Fruit fly (Drosophila melanogaster): Measurements from ENCODE around the gene CG15747.

The CG15747 gene

DNA sequence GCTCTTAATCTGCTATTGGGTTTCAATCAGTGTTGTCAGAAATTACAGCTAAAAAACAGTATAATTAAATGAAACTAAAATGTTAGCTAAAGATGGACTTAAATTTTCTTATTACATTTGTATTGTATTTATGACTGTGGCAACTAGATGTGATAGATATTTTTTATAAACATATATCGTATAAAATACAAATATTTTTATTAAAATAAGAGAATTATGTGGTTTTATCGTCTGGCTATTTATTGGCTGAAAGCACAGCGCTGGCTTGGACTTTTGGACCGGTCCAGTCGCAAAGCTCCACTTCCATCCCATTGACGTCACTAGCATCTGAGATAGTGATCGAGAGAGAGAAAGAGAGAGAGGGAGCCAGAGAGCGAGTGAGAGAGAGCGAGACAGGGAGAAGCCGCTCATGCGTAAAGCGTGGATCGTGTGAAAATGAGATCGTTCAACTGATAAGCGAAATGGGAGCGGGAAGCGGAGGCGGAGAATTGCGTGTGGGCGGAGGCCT is 18.7 kb upstream of the CG15747 start:
- peak; percentile 72 for TF ChIP-seq noc (tag; optimal IDR thresholded peaks at IDR 0.05)

DNA sequence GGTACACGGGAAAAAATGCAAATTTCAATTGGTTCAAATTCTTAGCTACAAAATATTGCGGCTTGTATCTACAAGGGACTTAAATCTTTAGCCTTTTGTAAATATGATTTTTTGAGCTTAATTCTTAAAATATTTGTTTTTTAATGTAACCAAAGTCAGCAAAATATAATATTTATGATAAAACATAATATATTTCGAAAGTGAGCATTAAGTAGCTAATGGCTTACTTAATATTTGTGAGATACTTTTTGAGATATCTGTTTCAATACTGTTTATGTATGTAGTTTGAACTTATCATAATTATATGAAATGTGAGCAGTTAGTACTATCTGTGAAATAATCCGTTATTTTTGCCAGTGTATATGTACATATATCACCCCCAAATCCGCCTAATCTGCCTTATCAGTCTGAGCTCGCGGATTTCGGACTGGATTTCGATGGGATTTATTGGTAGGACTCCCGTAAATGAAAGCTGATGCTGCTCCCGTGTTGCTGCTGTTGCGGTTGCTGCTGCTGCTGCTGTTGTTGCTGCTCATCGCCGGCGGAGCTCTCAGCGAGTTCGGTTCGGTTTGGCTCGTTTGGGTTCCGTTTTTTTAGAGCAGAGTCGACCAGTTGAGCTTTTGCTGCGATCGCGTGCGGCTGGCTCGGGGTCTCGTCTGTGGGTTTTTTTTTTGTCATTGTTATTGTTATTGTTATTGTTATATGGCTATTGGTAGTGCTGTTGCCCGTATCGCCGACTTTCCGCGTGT is 17.2 kb upstream of the CG15747 start:
- peak; percentile 76 for TF ChIP-seq noc (tag; optimal IDR thresholded peaks at IDR 0.05)

DNA sequence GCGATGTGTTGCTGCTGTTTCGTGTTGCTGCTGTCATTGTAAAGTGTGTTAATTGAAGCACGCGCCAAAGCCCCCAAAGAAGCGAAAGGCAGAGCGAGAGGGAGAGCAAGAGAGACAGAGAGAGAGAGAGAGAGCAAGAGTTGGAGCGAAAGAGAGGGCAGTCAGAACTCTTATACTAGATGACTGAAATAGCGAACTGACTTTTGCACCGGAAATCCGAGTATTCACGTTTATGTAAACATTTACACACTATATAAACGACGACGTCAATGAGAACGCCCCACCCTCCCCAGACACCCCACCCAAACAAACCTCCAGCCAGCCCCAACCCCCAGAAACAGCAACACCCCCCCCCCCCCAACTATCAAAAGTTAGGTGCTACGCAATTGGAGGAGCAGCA is 15.7 kb upstream of the CG15747 start:
- no peak for TF ChIP-seq noc (tag; optimal IDR thresholded peaks at IDR 0.05)

DNA sequence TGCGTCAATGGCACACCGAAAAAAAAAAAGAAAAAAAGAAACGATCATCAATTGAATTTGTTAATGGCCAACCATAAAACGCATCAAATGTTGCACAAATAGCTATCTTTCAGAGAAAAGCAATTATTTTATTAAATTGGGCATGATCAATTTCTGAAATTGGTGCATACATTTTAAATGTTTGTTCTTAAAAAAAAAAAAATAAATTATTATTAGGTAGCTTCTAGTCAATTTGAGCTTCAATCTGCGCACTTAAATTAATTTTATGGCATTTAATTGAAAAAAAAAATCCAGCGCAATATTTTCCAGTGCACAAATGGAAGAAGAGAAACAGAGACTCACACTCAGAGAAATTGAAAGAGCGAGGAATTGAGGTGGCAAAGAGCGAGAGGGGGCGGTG is 15.0 kb upstream of the CG15747 start:
- TF ChIP-seq noc (tag; optimal IDR thresholded peaks at IDR 0.05) = peak; percentile 43

DNA sequence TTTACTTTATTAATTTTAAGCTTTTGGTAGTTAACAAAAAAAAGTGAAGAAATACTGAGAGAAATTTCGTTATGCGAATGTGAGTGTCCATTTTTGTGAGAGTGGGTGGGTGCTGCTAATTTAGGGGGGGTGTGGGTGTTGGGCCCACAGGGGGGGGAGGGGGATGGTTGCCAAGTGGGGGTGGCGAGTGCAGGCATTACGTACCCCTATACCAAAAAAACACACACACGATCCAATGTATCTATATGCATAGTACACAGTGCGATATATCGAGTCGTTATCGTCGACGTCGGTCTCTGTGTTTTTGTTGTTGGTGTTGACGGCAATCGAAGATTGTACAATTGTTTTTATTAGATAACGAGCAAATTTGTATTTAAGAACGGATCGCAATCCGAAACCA is 14.6 kb upstream of the CG15747 start:
- TF ChIP-seq noc (tag; optimal IDR thresholded peaks at IDR 0.05) = no peak

DNA sequence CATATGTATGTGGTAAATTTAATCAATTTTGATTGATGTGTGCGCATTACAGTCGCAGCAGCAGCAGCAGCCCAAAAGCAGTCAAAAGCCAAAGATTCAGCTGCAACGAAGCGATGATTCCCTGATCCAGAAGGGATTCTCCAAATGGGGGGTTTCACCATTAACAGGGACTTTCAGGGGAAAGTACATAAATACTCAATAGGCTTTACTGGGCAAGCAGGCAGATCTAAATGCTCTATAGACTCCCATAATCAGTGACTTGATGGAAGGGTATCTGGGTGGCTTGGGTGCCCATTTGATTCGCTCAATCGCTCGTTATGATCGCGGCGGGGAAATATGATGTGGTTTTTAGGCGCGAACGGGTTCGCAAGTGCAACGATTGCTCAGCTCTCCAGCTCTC is 12.8 kb upstream of the CG15747 start:
- no peak for TF ChIP-seq noc (tag; optimal IDR thresholded peaks at IDR 0.05)

DNA sequence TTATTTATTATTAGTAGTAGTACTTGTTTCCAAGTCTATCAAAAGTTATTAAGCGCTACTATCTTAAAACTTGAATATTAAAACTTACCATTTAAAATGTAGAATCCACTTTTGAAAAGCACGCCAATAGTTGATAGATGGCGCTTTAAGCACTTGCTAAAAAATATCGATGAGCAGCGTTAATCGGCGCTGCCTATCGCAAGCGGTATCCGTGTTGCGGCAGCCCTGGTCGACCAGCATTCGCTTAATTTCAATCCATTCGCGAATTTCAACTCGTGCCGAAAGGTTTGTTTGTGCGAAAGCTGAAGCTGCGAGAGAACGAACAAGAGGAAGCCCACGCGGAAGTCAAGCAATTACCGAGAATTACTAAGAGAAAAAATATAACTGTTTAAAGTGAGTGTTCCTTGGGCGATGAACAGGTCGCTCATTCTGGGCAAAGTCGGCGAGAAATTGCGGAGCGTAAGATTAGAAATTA is 8.5 kb upstream of the CG15747 start, which contains the start of gene Prx2:
Prx2 (plus strand) TSS at position 253 of the 475 bp plus-strand sequence.
- TF ChIP-seq noc (tag; optimal IDR thresholded peaks at IDR 0.05) = peak; percentile 26

DNA sequence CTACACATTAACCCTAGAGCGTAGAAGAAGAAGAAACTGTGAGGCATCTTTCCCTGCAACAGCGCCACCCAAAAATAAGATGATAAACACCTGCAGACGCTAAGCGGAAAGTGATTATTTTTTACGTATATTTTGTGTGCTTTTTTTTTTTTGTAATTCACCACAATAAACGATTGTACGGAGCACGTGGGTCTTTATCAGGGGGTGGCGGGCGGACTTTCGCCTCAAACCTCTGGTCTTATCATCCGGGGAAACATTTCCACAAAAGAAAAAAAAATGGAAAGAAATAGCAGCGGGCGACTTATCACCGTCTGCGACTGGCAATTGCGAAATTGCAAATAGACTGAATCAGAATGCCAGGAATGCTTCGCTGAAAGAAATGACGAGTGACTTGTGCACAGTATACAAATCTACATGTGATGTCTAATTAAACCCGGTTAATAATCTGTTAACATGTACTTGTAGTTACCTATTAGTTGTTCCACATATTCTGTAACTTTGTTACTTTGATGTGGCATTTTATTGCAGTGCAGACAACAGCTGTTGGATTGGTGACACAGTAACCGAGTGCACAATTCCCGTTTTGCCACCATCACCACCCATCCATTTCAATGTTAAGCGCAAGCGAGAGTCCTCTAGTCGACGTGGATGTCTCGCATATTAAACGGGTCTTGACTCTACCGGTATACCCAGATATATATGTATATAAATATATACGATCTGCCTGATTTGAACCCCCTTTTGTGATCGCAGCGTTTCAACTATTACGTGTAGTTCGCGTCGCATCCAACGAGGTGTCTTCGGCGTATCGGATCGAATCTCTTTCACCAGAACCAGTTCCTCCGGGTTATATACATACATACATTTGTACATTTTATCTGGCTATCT is 6.1 kb upstream of the CG15747 start:
- TF ChIP-seq noc (tag; optimal IDR thresholded peaks at IDR 0.05) = peak; percentile 66

DNA sequence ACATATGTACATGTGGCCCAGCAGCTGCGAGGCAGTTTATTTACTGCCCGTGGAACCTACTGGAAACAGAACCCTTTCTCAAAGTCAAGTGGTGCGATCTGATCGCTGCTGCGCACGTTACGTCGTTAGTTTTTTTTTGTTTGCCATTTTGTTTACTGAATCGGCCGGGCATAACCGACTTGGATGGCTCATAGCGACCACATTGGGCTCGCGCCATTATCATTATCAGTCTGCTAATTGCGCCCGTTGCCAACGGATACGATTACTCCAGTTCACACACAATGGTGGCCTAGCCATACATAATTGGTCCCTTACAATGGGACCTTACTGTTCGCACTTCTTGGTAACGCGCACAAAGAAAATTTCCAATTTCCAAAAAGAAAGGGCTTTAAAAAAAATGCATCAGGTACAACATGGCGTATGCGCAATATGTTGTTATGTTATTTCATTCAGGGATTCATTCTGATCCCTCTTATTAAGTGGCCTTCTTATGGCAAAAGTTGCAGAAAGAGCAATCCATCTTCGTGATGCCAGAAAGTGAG is 5.3 kb upstream of the CG15747 start:
- peak; percentile 61 for TF ChIP-seq noc (tag; optimal IDR thresholded peaks at IDR 0.05)

DNA sequence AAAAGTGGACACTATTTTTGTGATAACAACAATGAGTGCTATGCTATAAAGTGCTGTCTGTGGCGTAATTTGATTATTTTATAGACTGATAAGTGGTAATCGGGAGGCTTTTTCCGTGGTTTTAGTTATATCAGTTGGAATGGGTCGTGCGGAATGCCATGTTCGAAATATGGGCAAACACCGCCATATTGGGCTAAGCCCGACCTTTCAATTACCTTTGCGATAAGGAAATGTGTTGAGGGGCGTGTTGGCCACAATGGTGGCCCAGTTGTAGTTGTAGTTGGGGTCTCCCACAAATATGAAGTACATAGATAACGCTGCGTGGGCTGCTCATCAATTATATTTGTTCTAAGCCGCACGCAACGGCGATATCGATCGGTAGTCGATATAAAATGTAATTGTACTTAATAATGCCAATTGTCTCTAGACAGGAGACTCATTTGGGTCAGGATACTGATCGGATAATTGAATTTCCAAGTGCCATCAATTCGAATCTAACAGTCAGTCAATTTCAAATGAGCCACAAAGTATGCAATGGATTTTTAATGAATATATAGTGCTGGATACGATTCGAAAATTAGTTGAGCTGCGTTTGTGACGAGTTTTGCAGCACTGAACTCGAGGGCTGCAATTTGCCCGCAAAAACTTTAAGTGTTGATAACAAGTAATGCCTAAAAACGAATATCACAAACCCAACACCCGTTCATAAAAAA is 3.5 kb upstream of the CG15747 start:
- TF ChIP-seq noc (tag; optimal IDR thresholded peaks at IDR 0.05) = peak; percentile 52

DNA sequence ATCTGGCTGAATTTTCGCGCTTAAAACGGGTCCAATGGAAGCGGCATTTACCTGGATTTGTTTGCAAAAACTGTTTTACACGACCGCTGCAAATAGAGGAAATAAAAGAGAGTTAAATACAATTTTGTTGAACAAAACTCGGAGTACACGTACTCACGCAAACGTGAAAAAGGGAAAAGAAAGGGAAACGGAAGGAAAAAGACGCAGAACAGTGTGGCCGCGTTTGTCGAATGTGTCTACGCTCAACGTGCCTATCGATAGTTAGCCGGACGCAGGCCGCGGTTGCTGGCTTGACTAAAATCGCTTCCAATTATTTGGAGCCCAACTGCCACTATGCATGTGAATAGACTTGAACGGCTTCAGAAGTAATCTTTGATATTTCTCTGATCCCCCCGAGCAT is 664 bp upstream of the CG15747 start, which contains the start of gene RpS15Aa:
RpS15Aa (minus strand) TSS at position 252 of the 400 bp plus-strand sequence.
- TF ChIP-seq noc (tag; optimal IDR thresholded peaks at IDR 0.05) = peak; percentile 51

DNA sequence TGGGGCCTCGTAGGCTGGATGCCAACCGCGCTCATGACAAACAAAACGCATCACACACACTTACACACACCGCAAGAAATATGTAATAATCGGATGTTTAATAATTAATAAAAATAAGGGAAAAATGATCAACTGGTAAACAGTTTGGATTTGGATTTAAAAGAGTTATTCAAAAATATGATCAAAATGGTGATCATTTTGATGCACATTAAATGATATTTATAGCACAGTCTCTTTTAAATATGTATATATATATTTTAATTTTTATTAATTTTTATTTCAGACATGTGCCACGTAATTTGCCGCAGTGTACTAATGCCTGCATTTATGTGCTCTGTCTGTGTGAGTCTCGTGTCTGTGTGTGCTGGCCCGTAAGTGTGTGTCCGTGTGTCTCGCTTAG is 7.2 kb downstream of the CG15747 start:
- no peak for TF ChIP-seq noc (tag; optimal IDR thresholded peaks at IDR 0.05)

DNA sequence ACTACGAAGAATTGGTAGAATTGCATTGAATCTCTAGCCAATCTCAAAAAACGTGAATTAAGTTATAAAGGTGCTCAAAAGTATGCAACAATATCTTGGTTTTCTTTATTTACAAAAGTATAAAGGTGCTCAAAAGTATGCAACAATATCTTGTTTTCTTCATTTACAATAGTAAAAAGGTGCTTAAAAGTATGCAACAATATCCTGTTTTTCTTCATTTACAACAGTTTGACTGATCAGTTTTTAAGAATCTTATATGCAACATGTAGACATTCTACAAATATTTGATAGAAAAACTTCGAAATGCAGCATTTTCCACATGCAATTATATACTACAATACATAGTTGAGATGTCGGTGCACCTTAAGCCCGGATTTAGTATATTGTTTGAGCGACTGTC is 8.9 kb downstream of the CG15747 start:
- TF ChIP-seq noc (tag; optimal IDR thresholded peaks at IDR 0.05) = no peak

DNA sequence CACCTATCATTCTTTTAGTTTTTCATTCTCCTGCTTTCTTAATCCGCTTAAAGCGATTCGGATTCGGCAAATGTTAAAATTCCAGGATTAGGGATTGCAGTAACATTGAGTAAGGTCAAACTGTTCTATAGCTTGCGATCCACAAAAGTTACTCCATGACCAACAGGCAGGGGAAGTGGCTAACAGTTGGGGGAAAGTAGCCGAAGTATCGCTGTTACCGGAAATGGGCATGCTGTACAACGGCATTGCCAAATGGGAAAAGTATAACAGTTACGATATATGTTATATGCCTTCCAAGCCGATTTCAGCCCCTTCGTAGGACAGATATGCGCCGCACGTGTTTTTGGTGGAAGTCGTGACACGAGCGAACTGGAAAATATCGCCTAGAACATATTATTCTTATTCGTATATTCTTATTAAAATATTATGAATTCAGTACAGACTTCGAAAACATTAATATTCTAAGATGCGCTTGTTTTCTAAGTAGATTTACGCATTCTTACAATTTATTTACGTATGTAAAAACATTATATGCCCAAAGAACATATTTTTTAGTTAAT is 20.2 kb downstream of the CG15747 start:
- TF ChIP-seq noc (tag; optimal IDR thresholded peaks at IDR 0.05) = no peak

DNA sequence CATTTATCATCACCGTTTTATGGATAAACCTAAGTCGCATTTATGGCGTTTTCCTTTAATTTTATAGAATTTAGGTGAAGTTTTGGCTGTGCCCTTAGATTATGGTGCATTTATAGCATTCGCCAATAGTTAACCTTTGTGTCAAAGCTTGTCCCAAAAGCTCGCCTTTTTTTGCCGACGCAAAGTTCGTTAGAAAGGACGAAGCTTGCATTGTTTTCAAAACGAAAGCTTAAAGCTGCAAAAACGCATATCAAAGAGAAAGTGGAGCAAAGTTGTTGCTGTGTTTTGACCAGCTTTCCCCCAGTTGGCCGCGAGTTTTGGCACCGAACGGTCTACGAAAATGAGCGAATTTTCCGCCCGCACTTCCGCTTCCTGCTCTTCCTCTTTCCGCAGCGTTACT is 20.8 kb downstream of the CG15747 start, which contains the start of gene Syt12:
Syt12 (plus strand) TSS at position 301 of the 400 bp plus-strand sequence.
- no peak for TF ChIP-seq noc (tag; optimal IDR thresholded peaks at IDR 0.05)

Measured in whole organism, larva.